Fruit fly (Drosophila melanogaster): ENCODE data around the gene CG33337.

DNA sequence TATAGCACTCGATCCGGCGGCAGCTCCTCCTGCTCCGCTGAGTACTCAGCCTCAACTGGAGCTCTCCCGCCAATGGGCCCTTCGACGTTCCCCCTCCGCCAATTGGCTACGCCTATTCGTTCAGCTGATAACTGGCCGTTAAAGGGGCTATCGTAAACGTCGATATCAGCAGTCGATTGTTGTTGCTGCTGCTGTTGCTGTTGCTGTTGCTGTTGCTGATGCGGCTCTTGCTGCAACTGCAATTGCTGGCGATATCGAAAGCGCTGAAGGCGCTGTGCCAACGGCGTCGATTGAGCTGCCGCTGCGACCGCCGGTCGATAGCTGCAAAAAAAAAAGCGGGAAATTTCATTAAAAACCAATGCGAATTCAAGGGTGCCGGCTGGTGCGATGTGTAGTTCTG, 34.6 kb upstream of the CG33337 start:
- no peak for TF ChIP-seq CTCF (optimal IDR thresholded peaks at IDR 0.05)
- no peak for TF ChIP-seq CG8478 (optimal IDR thresholded peaks at IDR 0.05)

Measured in S2 (cell line).